Fruit fly (Drosophila melanogaster) whole organism, wandering third instar larva: ENCODE data around the gene AdamTS-B.

Source experiments
- Abd-B ChIP-seq: fragments of >200 bp; optimal IDR thresholded peaks from 2 replicates; lab custom pipeline; 2017; ENCODE audit warnings: missing biosample characterization, missing genetic modification characterization
- CG32264 ChIP-seq: fragments of 200-800 bp; sonication (Bioruptor generic); optimal IDR thresholded peaks from 2 replicates; lab custom pipeline; 2016; ENCODE audit warnings: missing biosample characterization, missing genetic modification characterization
- CG9705 ChIP-seq: fragments of 200-800 bp; sonication (Bioruptor generic); optimal IDR thresholded peaks from 2 replicates; lab custom pipeline; 2018; ENCODE audit warnings: missing biosample characterization, mild to moderate bottlenecking, missing genetic modification characterization
- CrebA ChIP-seq: fragments of 200-800 bp; sonication (Bioruptor generic); optimal IDR thresholded peaks from 2 replicates; lab custom pipeline; 2016; ENCODE audit warnings: missing biosample characterization, mild to moderate bottlenecking, missing genetic modification characterization, borderline replicate concordance
- Dfd ChIP-seq: fragments of >200 bp; optimal IDR thresholded peaks from 2 replicates; lab custom pipeline; 2017; ENCODE audit warnings: missing biosample characterization, missing genetic modification characterization
- Dif ChIP-seq: fragments of 200-275, 200-300 bp; sonication (Bioruptor generic); optimal IDR thresholded peaks from 2 replicates; lab custom pipeline; 2018; ENCODE audit warnings: missing biosample characterization, missing genetic modification characterization; ENCODE audit not compliant: partially characterized antibody
- GATAd ChIP-seq: sonication (Bioruptor generic); optimal IDR thresholded peaks from 2 replicates; lab custom pipeline; 2016; ENCODE audit warnings: missing biosample characterization, missing genetic modification characterization
- HLH106 ChIP-seq: fragments of 200-800 bp; optimal IDR thresholded peaks from 3 replicates; lab custom pipeline; 2019; ENCODE audit warnings: missing biosample characterization, mild to moderate bottlenecking, missing genetic modification characterization, moderate library complexity
- Hnf4 ChIP-seq: fragments of 200-800 bp; sonication (Bioruptor generic); optimal IDR thresholded peaks from 2 replicates; lab custom pipeline; 2016; ENCODE audit warnings: missing biosample characterization, mild to moderate bottlenecking, missing genetic modification characterization
- Hr78 ChIP-seq: fragments of >200 bp; optimal IDR thresholded peaks from 2 replicates; lab custom pipeline; 2017; ENCODE audit warnings: missing biosample characterization, missing genetic modification characterization
- Hr83 ChIP-seq: fragments of 200-300 bp; sonication (Bioruptor generic); optimal IDR thresholded peaks from 2 replicates; lab custom pipeline; 2016; ENCODE audit warnings: missing biosample characterization, mild to moderate bottlenecking, missing genetic modification characterization, moderate library complexity; ENCODE audit not compliant: poor library complexity, severe bottlenecking
- Jra ChIP-seq: sonication (Bioruptor generic); optimal IDR thresholded peaks from 2 replicates; lab custom pipeline; 2016; ENCODE audit warnings: missing biosample characterization, missing genetic modification characterization
- Mio ChIP-seq: sonication (Bioruptor generic); optimal IDR thresholded peaks from 2 replicates; lab custom pipeline; 2016; ENCODE audit warnings: missing biosample characterization, missing genetic modification characterization
- Myc ChIP-seq: fragments of >200 bp; optimal IDR thresholded peaks from 2 replicates; lab custom pipeline; 2017
- N ChIP-seq: fragments of >200 bp; optimal IDR thresholded peaks from 2 replicates; lab custom pipeline; 2018; ENCODE audit warnings: missing biosample characterization, missing external identifiers, missing genetic modification characterization
- OdsH ChIP-seq: fragments of 200-800 bp; sonication (Bioruptor generic); optimal IDR thresholded peaks from 2 replicates; lab custom pipeline; 2016; ENCODE audit warnings: missing biosample characterization, mild to moderate bottlenecking, missing genetic modification characterization
- Rel ChIP-seq, 2 experiments: fragments of 200-800 bp; sonication (Bioruptor generic) in 1 of 2; optimal IDR thresholded peaks; 2 replicates in 1 of 2; 3 replicates in 1 of 2; lab custom pipeline; 2016 to 2019; ENCODE audit warnings: mild to moderate bottlenecking in 2 of 2, missing biosample characterization in 2 of 2, missing genetic modification characterization in 2 of 2, moderate library complexity in 1 of 2
- Sp1 ChIP-seq: fragments of 200-800 bp; sonication (Bioruptor generic); optimal IDR thresholded peaks from 3 replicates; lab custom pipeline; 2019; ENCODE audit warnings: missing biosample characterization, mild to moderate bottlenecking, missing genetic modification characterization, moderate library complexity
- Vsx2 ChIP-seq: fragments of 200-300, 225-300 bp; sonication (Bioruptor generic); optimal IDR thresholded peaks from 2 replicates; lab custom pipeline; 2018; ENCODE audit warnings: missing biosample characterization, missing genetic modification characterization; ENCODE audit not compliant: partially characterized antibody
- br ChIP-seq: fragments of 200-800 bp; sonication (Bioruptor generic); optimal IDR thresholded peaks from 2 replicates; lab custom pipeline; 2016; ENCODE audit warnings: missing biosample characterization, missing genetic modification characterization
- brk ChIP-seq: fragments of 200-800 bp; sonication (Bioruptor generic); optimal IDR thresholded peaks from 2 replicates; lab custom pipeline; 2016; ENCODE audit warnings: missing biosample characterization, mild to moderate bottlenecking, missing genetic modification characterization
- dl ChIP-seq, 2 experiments: fragments of 175-275, 200-275 bp in 1 of 2; fragments of 200-275 bp in 1 of 2; sonication (Bioruptor generic); optimal IDR thresholded peaks; lab custom pipeline; 2018; ENCODE audit warnings: mild to moderate bottlenecking in 2 of 2, missing biosample characterization in 2 of 2, missing genetic modification characterization in 2 of 2, moderate library complexity in 2 of 2; ENCODE audit not compliant: partially characterized antibody in 2 of 2, insufficient read depth in 1 of 2
- dmrt93B ChIP-seq: fragments of 200-800 bp; sonication (Bioruptor generic); optimal IDR thresholded peaks from 2 replicates; lab custom pipeline; 2018; ENCODE audit warnings: missing biosample characterization, mild to moderate bottlenecking, missing genetic modification characterization
- dsf ChIP-seq: sonication (Bioruptor generic); optimal IDR thresholded peaks from 2 replicates; lab custom pipeline; 2016; ENCODE audit warnings: missing biosample characterization, missing genetic modification characterization, borderline replicate concordance
- ey ChIP-seq: fragments of 200-800 bp; sonication (Bioruptor generic); optimal IDR thresholded peaks from 2 replicates; lab custom pipeline; 2016; ENCODE audit warnings: missing biosample characterization, missing genetic modification characterization
- foxo ChIP-seq, 2 experiments: fragments of 200-800 bp; sonication (Bioruptor generic); optimal IDR thresholded peaks; 2 replicates in 1 of 2; 3 replicates in 1 of 2; lab custom pipeline; 2016 to 2017; ENCODE audit warnings: missing biosample characterization in 2 of 2, missing genetic modification characterization in 2 of 2
- fru ChIP-seq: fragments of 200-800 bp; sonication (Bioruptor generic); optimal IDR thresholded peaks from 3 replicates; lab custom pipeline; 2016; ENCODE audit warnings: missing biosample characterization, mild to moderate bottlenecking, missing genetic modification characterization
- h ChIP-seq: fragments of 200-800 bp; sonication (Bioruptor generic); optimal IDR thresholded peaks from 3 replicates; lab custom pipeline; 2016; ENCODE audit warnings: missing biosample characterization, mild to moderate bottlenecking, missing genetic modification characterization
- jim ChIP-seq: fragments of 175-275, 200-325 bp; sonication (Bioruptor generic); optimal IDR thresholded peaks from 2 replicates; lab custom pipeline; 2016; ENCODE audit warnings: missing biosample characterization, mild to moderate bottlenecking, missing genetic modification characterization
- lola ChIP-seq: fragments of >200 bp; optimal IDR thresholded peaks from 2 replicates; lab custom pipeline; 2017; ENCODE audit warnings: missing biosample characterization, missing genetic modification characterization
- pan ChIP-seq: fragments of >200 bp; optimal IDR thresholded peaks from 2 replicates; lab custom pipeline; 2017
- psq ChIP-seq: fragments of 200-800 bp; sonication (Bioruptor generic); optimal IDR thresholded peaks from 3 replicates; lab custom pipeline; 2017; ENCODE audit warnings: missing biosample characterization, mild to moderate bottlenecking, missing genetic modification characterization, moderate library complexity
- rgr ChIP-seq: fragments of 200-800 bp; sonication (Bioruptor generic); optimal IDR thresholded peaks from 3 replicates; lab custom pipeline; 2016; ENCODE audit warnings: missing biosample characterization, mild to moderate bottlenecking, missing genetic modification characterization
- sage ChIP-seq: fragments of 200-800 bp; sonication (Bioruptor generic); optimal IDR thresholded peaks from 2 replicates; lab custom pipeline; 2016; ENCODE audit warnings: missing biosample characterization, mild to moderate bottlenecking, missing genetic modification characterization
- sv ChIP-seq: fragments of 200-800 bp; sonication (Bioruptor generic); optimal IDR thresholded peaks from 3 replicates; lab custom pipeline; 2016; ENCODE audit warnings: missing biosample characterization, missing genetic modification characterization
- tai ChIP-seq: sonication (Bioruptor generic); optimal IDR thresholded peaks from 2 replicates; lab custom pipeline; 2016; ENCODE audit warnings: missing biosample characterization, missing genetic modification characterization
- usp ChIP-seq: fragments of >200 bp; optimal IDR thresholded peaks from 2 replicates; lab custom pipeline; 2017; ENCODE audit warnings: missing biosample characterization, missing genetic modification characterization
- woc ChIP-seq: sonication (Bioruptor generic); optimal IDR thresholded peaks from 2 replicates; lab custom pipeline; 2016; ENCODE audit warnings: missing biosample characterization, mild to moderate bottlenecking, missing genetic modification characterization

The AdamTS-B gene

dm6 chrX:5745840-5746815 lies 47.8 kb downstream of the AdamTS-B start (continued):
- TF ChIP-seq sv (GFP tag; lab: Kevin White, UChicago): peak; percentile 64

DNA sequence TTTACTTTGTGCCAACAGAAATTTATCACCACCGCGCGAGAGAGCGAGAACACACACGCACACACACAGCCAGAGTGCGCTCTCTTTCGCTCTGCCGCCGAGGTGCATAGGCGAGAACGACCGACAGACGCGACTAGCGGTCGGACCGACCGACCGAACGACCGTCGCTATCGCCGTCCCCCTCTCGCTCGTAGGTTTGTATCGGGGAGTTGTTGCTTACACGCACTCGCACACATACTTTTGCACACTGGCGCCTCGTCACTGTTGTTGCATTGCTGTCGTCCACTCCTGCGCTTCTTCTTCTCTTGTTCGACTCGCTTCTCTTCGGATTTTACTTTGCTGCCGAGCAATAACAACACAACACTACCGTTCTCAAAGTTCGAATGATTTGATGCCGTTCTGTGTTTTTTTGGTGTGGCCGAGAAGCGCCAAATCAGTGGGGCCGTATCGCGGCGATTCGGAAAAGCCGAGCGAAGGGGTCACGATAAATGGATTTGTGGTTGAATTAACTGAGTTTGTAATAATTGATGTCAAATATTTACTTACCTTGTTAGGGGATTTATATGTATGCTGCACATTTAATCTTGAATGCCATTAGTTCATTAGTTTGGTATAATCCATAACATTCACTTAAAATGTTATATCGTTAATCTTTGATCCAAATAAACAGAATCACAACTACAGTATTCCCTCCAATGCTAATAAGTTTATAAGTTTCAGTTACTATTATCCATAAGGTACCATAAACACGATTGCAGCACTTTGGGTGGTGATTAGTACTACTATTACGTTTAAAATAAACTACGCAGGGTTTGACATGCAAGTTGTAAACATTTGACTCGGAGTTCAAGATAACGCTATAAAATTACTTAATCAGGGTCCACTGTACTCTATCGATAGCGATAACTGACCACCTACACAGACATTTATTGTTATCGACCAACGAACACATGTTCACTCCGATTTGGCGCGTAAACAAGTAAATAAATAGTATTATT lies 48.8 kb downstream of the AdamTS-B start, which contains the start of the genes IntS6 and Rtel1:
TSS of gene IntS6 (minus strand) at position 391 of the 998 bp plus-strand sequence.
TSS of gene Rtel1 (plus strand) at position 884 of the 998 bp plus-strand sequence.
- TF ChIP-seq Vsx2 (no peak), brk (GFP tag; lab: Kevin White, UChicago) (peak; percentile 73), Dif (peak; percentile 71), br (GFP tag; lab: Kevin White, UChicago) (peak; percentile 87), woc (peak; percentile 95), h (GFP tag; lab: Kevin White, UChicago) (peak; percentile 92), HLH106 (tag; lab: Kevin White, UChicago) (peak; percentile 95), Rel (GFP tag; optimal IDR thresholded peaks at IDR 0.05; lab: Kevin White, UChicago) (no peak), Rel (tag; optimal IDR thresholded peaks at IDR 0.05; lab: Kevin White, UChicago) (peak; percentile 71), Mio (GFP tag; lab: Kevin White, UChicago) (peak; percentile 42), CG9705 (peak; percentile 94), Abd-B (GFP tag; lab: Kevin White, UChicago) (no peak), Hr83 (GFP tag; lab: Kevin White, UChicago) (peak; percentile 75), dsf (GFP tag; lab: Kevin White, UChicago) (peak; percentile 56), GATAd (peak; percentile 44), rgr (peak; percentile 88), dmrt93B (peak; percentile 82), Hr78 (GFP tag; lab: Kevin White, UChicago) (no peak), dl (GFP tag; optimal IDR thresholded peaks at IDR 0.05; lab: Kevin White, UChicago; ENCODE audit: insufficient read depth in 1 of 2, partially characterized antibody in 2 of 2) (peak; percentile 33 to 79), foxo (GFP tag; optimal IDR thresholded peaks at IDR 0.05; lab: Kevin White, UChicago) (peak; percentile 58 to 94), sv (GFP tag; lab: Kevin White, UChicago) (peak; percentile 83), psq (peak; percentile 82), Sp1 (GFP tag; lab: Kevin White, UChicago) (peak; percentile 91), pan (no peak), CrebA (GFP tag; lab: Kevin White, UChicago) (no peak), fru (peak; percentile 91), usp (GFP tag; lab: Kevin White, UChicago) (no peak), ey (GFP tag; lab: Kevin White, UChicago) (peak; percentile 93), tai (no peak), OdsH (GFP tag; lab: Kevin White, UChicago) (peak; percentile 81), sage (GFP tag; lab: Kevin White, UChicago) (peak; percentile 88), jim (GFP tag; lab: Kevin White, UChicago) (peak; percentile 35), Jra (GFP tag; lab: Kevin White, UChicago) (peak; percentile 75), Dfd (GFP tag; lab: Kevin White, UChicago) (no peak), Myc (lab: Kevin White, UChicago) (no peak), lola (GFP tag; lab: Kevin White, UChicago) (no peak), Hnf4 (peak; percentile 88), CG32264 (peak; percentile 86), N (GFP tag; lab: Kevin White, UChicago) (no peak)
